Worm (Caenorhabditis elegans) whole organism, L3 larva: ENCODE data around the gene F46H5.11.

Source experiments
- ZK546.5 ChIP-seq: sonication (generic microtip); optimal IDR thresholded peaks from 2 replicates; lab custom pipeline; 2017; ENCODE audit warnings: missing biosample characterization, missing genetic modification characterization
- ama-1 ChIP-seq: fragments of 150-350 bp; optimal IDR thresholded peaks from 2 replicates; lab custom pipeline; 2018
- ceh-16 ChIP-seq: sonication (generic microtip); optimal IDR thresholded peaks from 2 replicates; lab custom pipeline; 2017; ENCODE audit warnings: missing biosample characterization, missing genetic modification characterization
- ceh-28 ChIP-seq: fragments of 150-350 bp; optimal IDR thresholded peaks from 2 replicates; lab custom pipeline; 2014; ENCODE audit warnings: missing biosample characterization, missing genetic modification reagents, missing genetic modification characterization
- ceh-9 ChIP-seq: sonication (generic microtip); optimal IDR thresholded peaks from 2 replicates; lab custom pipeline; 2018; ENCODE audit warnings: missing biosample characterization, missing genetic modification characterization
- daf-12 ChIP-seq: fragments of 150-350 bp; optimal IDR thresholded peaks from 2 replicates; lab custom pipeline; 2014; ENCODE audit warnings: missing biosample characterization, missing genetic modification reagents, missing genetic modification characterization
- egl-27 ChIP-seq: sonication (generic microtip); optimal IDR thresholded peaks from 4 replicates; lab custom pipeline; 2017; ENCODE audit warnings: missing biosample characterization, missing genetic modification reagents, missing genetic modification characterization
- egl-5 ChIP-seq: fragments of 150-350 bp; optimal IDR thresholded peaks from 2 replicates; lab custom pipeline; 2017; ENCODE audit warnings: missing biosample characterization, missing genetic modification reagents, missing genetic modification characterization, inconsistent platforms
- elt-2 ChIP-seq: sonication (generic microtip); optimal IDR thresholded peaks from 2 replicates; lab custom pipeline; 2016; ENCODE audit warnings: missing genetic modification reagents, mild to moderate bottlenecking, missing genetic modification characterization, missing compliant biosample characterization
- eor-1 ChIP-seq, 2 experiments: fragments of 150-350 bp; optimal IDR thresholded peaks; 2 replicates each; lab custom pipeline; 2014 to 2018; ENCODE audit warnings: missing biosample characterization in 2 of 2, missing genetic modification characterization in 2 of 2
- fkh-2 ChIP-seq: fragments of 150-350 bp; optimal IDR thresholded peaks from 2 replicates; lab custom pipeline; 2014; ENCODE audit warnings: missing biosample characterization, missing genetic modification reagents, missing genetic modification characterization
- jun-1 ChIP-seq: fragments of 150-350 bp; optimal IDR thresholded peaks from 2 replicates; lab custom pipeline; 2014; ENCODE audit warnings: missing biosample characterization, missing genetic modification reagents, missing genetic modification characterization
- lin-15B ChIP-seq: fragments of 150-350 bp; optimal IDR thresholded peaks from 2 replicates; lab custom pipeline; 2014; ENCODE audit warnings: missing biosample characterization, missing genetic modification characterization
- mdl-1 ChIP-seq: fragments of 150-350 bp; optimal IDR thresholded peaks from 2 replicates; lab custom pipeline; 2014; ENCODE audit warnings: missing biosample characterization, missing genetic modification characterization
- mml-1 ChIP-seq: fragments of 150-350 bp; sonication (generic microtip); optimal IDR thresholded peaks from 3 replicates; lab custom pipeline; 2014; ENCODE audit warnings: missing biosample characterization, missing genetic modification characterization
- nfya-1 ChIP-seq: sonication (generic microtip); optimal IDR thresholded peaks from 2 replicates; lab custom pipeline; 2017; ENCODE audit warnings: missing genetic modification characterization, mild to moderate bottlenecking, missing compliant biosample characterization, antibody characterized with exemption, moderate library complexity; ENCODE audit not compliant: insufficient read depth
- nhr-11 ChIP-seq: fragments of 150-350 bp; optimal IDR thresholded peaks from 2 replicates; lab custom pipeline; 2014; ENCODE audit warnings: missing biosample characterization, missing genetic modification characterization
- nhr-12 ChIP-seq: fragments of 150-350 bp; optimal IDR thresholded peaks from 2 replicates; lab custom pipeline; 2014; ENCODE audit warnings: missing biosample characterization, missing genetic modification characterization
- nhr-28 ChIP-seq: fragments of 150-350 bp; optimal IDR thresholded peaks from 2 replicates; lab custom pipeline; 2014; ENCODE audit warnings: missing biosample characterization, missing genetic modification characterization
- nhr-43 ChIP-seq: sonication (generic microtip); optimal IDR thresholded peaks from 2 replicates; lab custom pipeline; 2016; ENCODE audit warnings: mild to moderate bottlenecking, missing genetic modification characterization, missing compliant biosample characterization; ENCODE audit not compliant: poor library complexity, severe bottlenecking
- nhr-67 ChIP-seq: fragments of 150-350 bp; optimal IDR thresholded peaks from 2 replicates; lab custom pipeline; 2014; ENCODE audit warnings: missing biosample characterization, missing genetic modification characterization
- nhr-76 ChIP-seq: fragments of 150-350 bp; sonication (generic microtip); optimal IDR thresholded peaks from 5 replicates; lab custom pipeline; 2014; ENCODE audit warnings: missing biosample characterization, missing genetic modification characterization
- nhr-77 ChIP-seq: fragments of 150-350 bp; optimal IDR thresholded peaks from 2 replicates; lab custom pipeline; 2014; ENCODE audit warnings: missing biosample characterization, missing genetic modification characterization
- pha-4 ChIP-seq: fragments of 150-350 bp; optimal IDR thresholded peaks from 2 replicates; lab custom pipeline; 2014; ENCODE audit warnings: missing biosample characterization, missing genetic modification reagents, missing genetic modification characterization
- sea-2 ChIP-seq: fragments of 150-350 bp; sonication (generic microtip); optimal IDR thresholded peaks from 4 replicates; lab custom pipeline; 2014; ENCODE audit warnings: missing biosample characterization, missing genetic modification reagents, missing genetic modification characterization
- skn-1 ChIP-seq: fragments of 150-350 bp; optimal IDR thresholded peaks from 2 replicates; lab custom pipeline; 2014; ENCODE audit warnings: missing biosample characterization, missing genetic modification characterization
- snpc-4 ChIP-seq: fragments of 150-350 bp; optimal IDR thresholded peaks from 2 replicates; lab custom pipeline; 2014; ENCODE audit warnings: missing biosample characterization, missing genetic modification characterization
- tbx-2 ChIP-seq: sonication (generic microtip); optimal IDR thresholded peaks from 2 replicates; lab custom pipeline; 2016; ENCODE audit warnings: mild to moderate bottlenecking, missing genetic modification characterization, missing compliant biosample characterization
- unc-62 ChIP-seq: fragments of 150-350 bp; sonication (generic microtip); optimal IDR thresholded peaks from 4 replicates; lab custom pipeline; 2014; ENCODE audit warnings: missing biosample characterization, missing genetic modification reagents, missing genetic modification characterization
- ztf-11 ChIP-seq: fragments of 150-350 bp; optimal IDR thresholded peaks from 2 replicates; lab custom pipeline; 2014; ENCODE audit warnings: missing biosample characterization, missing genetic modification characterization
- ztf-4 ChIP-seq: fragments of 150-350 bp; optimal IDR thresholded peaks from 2 replicates; lab custom pipeline; 2014; ENCODE audit warnings: missing biosample characterization, missing genetic modification characterization

The F46H5.11 gene

DNA sequence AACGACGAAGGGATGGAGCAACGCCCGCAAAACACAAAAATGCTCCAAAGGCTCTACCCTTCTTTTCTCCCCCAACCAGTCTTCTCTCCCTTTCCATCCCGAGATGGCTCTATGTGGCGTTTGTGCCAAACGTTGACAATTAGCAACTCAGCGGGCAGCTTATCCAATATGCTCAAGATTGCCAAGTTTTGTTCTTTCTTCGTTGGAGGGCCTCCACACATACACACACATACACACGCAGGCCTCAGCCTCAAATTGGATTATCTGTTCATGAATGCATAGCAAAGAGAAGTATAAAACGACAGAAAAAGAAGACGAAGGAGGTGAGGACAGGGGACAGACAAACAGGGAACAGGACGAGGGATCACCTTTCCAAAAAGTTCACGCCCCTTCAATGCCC lies 9.5 kb upstream of the F46H5.11 start:
- TF ChIP-seq egl-27 (tag; lab: Kevin White, UChicago) (no peak), tbx-2 (tag; lab: Kevin White, UChicago) (no peak), nfya-1 (tag; lab: Kevin White, UChicago) (no peak), mdl-1 (tag; lab: Kevin White, UChicago) (no peak), ceh-28 (tag; lab: Kevin White, UChicago) (no peak), skn-1 (tag; lab: Kevin White, UChicago) (no peak), fkh-2 (tag; lab: Kevin White, UChicago) (no peak), pha-4 (tag; lab: Kevin White, UChicago) (no peak), nhr-43 (no peak), lin-15B (tag; lab: Kevin White, UChicago) (no peak), eor-1 (tag; optimal IDR thresholded peaks at IDR 0.05; lab: Kevin White, UChicago) (no peak), sea-2 (GFP tag; lab: Kevin White, UChicago) (no peak), elt-2 (tag; lab: Kevin White, UChicago) (no peak), nhr-12 (tag; lab: Kevin White, UChicago) (no peak), nhr-67 (no peak), unc-62 (GFP tag; lab: Kevin White, UChicago) (no peak), mml-1 (tag; lab: Kevin White, UChicago) (no peak)

DNA sequence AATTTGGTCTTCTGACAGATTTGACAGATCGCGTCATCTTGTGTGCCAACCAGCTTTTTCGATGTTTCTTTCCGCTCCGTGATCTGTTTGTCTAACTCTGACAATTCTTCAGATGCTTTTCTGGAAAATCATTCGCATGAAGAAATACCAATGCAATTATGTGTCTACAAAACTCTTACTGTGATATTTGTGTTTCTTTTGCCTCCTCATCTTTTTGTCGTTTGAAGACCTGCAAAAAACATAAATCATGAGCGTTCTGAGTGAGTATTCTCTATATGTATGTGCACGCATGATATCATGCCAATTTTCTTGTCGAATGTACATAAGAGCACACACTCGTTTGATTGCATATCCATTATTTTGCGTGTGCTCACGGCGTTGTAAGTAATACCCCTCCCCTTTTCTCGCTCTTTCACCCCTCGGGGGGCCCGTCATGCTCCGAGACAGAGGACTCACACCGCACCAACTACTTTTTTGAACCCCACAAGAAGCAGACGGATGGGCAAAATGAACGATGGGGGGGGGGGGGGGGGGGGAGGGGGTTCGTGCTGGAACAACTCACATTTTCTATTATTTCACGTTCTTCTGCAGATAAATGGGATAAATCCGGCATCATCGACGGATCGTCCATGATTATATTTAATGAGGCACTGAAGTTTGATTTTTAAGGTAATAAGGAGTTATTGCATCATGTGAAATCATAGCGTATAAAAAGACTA lies 8.0 kb upstream of the F46H5.11 start, which contains the start of gene unc-10:
Gene unc-10, minus strand, starts transcription at position 652 of the 719 bp plus-strand sequence.
- TF ChIP-seq ztf-4 (tag; lab: Kevin White, UChicago) = no peak
- no peak for TF ChIP-seq nhr-76 (tag; lab: Kevin White, UChicago)
- TF ChIP-seq nhr-28 (tag; lab: Kevin White, UChicago) = no peak
- no peak for TF ChIP-seq nhr-77
- TF ChIP-seq nhr-67 = no peak
- no peak for TF ChIP-seq nhr-11 (tag; lab: Kevin White, UChicago)
- TF ChIP-seq daf-12 (tag; lab: Kevin White, UChicago) = no peak
- no peak for TF ChIP-seq ztf-11 (tag; lab: Kevin White, UChicago)
- no peak for TF ChIP-seq tbx-2 (tag; lab: Kevin White, UChicago)
- TF ChIP-seq ZK546.5 = no peak

DNA sequence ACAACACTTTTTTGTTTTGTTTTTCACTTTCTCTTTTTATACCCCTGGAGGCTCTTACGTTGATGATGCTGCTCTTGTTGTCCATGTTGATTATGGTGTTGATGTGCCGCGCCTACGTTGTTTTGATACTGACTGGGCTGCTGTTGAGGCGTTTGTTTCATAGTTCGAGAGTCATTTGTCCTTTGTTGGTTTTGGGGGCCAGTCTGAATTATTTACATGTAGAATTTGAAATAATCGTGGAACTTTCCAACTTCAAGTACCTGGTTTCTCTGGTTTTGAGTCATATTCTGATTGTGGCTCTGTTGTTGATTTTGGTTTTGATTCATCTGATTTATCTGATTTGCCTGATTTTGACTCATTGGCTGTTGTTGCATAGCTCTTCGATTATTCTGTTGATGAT lies 6.2 kb upstream of the F46H5.11 start:
- no peak for TF ChIP-seq mdl-1 (tag; lab: Kevin White, UChicago)
- TF ChIP-seq nhr-28 (tag; lab: Kevin White, UChicago) = no peak
- TF ChIP-seq egl-27 (tag; lab: Kevin White, UChicago) = no peak
- TF ChIP-seq nhr-11 (tag; lab: Kevin White, UChicago) = no peak
- TF ChIP-seq sea-2 (GFP tag; lab: Kevin White, UChicago) = no peak
- TF ChIP-seq nhr-12 (tag; lab: Kevin White, UChicago) = no peak
- no peak for TF ChIP-seq nhr-76 (tag; lab: Kevin White, UChicago)
- no peak for TF ChIP-seq unc-62 (GFP tag; lab: Kevin White, UChicago)
- no peak for TF ChIP-seq jun-1 (tag; lab: Kevin White, UChicago)
- no peak for TF ChIP-seq ceh-16 (tag; lab: Kevin White, UChicago)
- no peak for TF ChIP-seq ama-1 (lab: Kevin White, UChicago)

ce11 chrX:7269379-7269778 lies 2.5 kb downstream of the F46H5.11 start, which contains the start of gene grd-7:
TSS of gene grd-7 (minus strand) at chrX:7269479.
- TF ChIP-seq egl-5 (tag; lab: Kevin White, UChicago) (no peak), elt-2 (tag; lab: Kevin White, UChicago) (no peak), ztf-4 (tag; lab: Kevin White, UChicago) (no peak), nhr-43 (no peak), jun-1 (tag; lab: Kevin White, UChicago) (no peak), ztf-11 (tag; lab: Kevin White, UChicago) (no peak)

ce11 chrX:7268965-7269364 lies 2.9 kb downstream of the F46H5.11 start:
- TF ChIP-seq ZK546.5 (no peak), nhr-77 (no peak), ceh-16 (tag; lab: Kevin White, UChicago) (no peak), nhr-28 (tag; lab: Kevin White, UChicago) (no peak), snpc-4 (no peak), lin-15B (tag; lab: Kevin White, UChicago) (no peak), ceh-9 (tag; lab: Kevin White, UChicago) (no peak), tbx-2 (tag; lab: Kevin White, UChicago) (no peak), jun-1 (tag; lab: Kevin White, UChicago) (no peak), egl-5 (tag; lab: Kevin White, UChicago) (no peak), fkh-2 (tag; lab: Kevin White, UChicago) (no peak)
